Worm (Caenorhabditis elegans) whole organism, L2 larva: ENCODE measurements around the gene R08C7.11.

ENCODE experiments used
- C34F6.9 ChIP-seq: fragments of 150-350 bp; optimal IDR thresholded peaks from 2 replicates; lab custom pipeline; 2014; ENCODE audit warnings: missing biosample characterization, missing genetic modification characterization
- F13H6.1 ChIP-seq: sonication (generic microtip); optimal IDR thresholded peaks from 2 replicates; lab custom pipeline; 2016; ENCODE audit warnings: missing genetic modification characterization, missing compliant biosample characterization
- R02D3.7 ChIP-seq: fragments of 150-350 bp; optimal IDR thresholded peaks from 2 replicates; lab custom pipeline; 2014; ENCODE audit warnings: missing biosample characterization, missing genetic modification characterization
- Y55F3AM.14 ChIP-seq: fragments of 200-800 bp; sonication (Bioruptor generic); optimal IDR thresholded peaks from 2 replicates; lab custom pipeline; 2018; ENCODE audit warnings: mild to moderate bottlenecking, missing genetic modification characterization, missing compliant biosample characterization
- ZK546.5 ChIP-seq: sonication (generic microtip); optimal IDR thresholded peaks from 2 replicates; lab custom pipeline; 2017; ENCODE audit warnings: missing biosample characterization, missing genetic modification characterization
- alr-1 ChIP-seq: fragments of 150-350 bp; optimal IDR thresholded peaks from 2 replicates; lab custom pipeline; 2014; ENCODE audit warnings: missing biosample characterization, missing genetic modification characterization
- aly-2 ChIP-seq: fragments of 150-350 bp; optimal IDR thresholded peaks from 2 replicates; lab custom pipeline; 2014; ENCODE audit warnings: missing biosample characterization, missing genetic modification characterization
- ama-1 ChIP-seq: fragments of 150-350 bp; optimal IDR thresholded peaks from 2 replicates; lab custom pipeline; 2018; ENCODE audit warnings: inconsistent platforms
- blmp-1 ChIP-seq: sonication (generic microtip); optimal IDR thresholded peaks from 2 replicates; lab custom pipeline; 2017; ENCODE audit warnings: missing genetic modification characterization, mild to moderate bottlenecking, missing compliant biosample characterization, antibody characterized with exemption, moderate library complexity; ENCODE audit not compliant: insufficient read depth
- ceh-16 ChIP-seq: fragments of 150-350 bp; optimal IDR thresholded peaks from 2 replicates; lab custom pipeline; 2014; ENCODE audit warnings: missing biosample characterization, missing genetic modification characterization
- ceh-82 ChIP-seq: fragments of 150-350 bp; optimal IDR thresholded peaks from 2 replicates; lab custom pipeline; 2014; ENCODE audit warnings: missing biosample characterization, missing genetic modification characterization
- crh-2 ChIP-seq: sonication (generic microtip); optimal IDR thresholded peaks from 2 replicates; lab custom pipeline; 2017; ENCODE audit warnings: missing biosample characterization, missing genetic modification characterization
- dmd-4 ChIP-seq: sonication (generic microtip); optimal IDR thresholded peaks from 2 replicates; lab custom pipeline; 2017; ENCODE audit warnings: missing biosample characterization, missing genetic modification characterization
- egl-27 ChIP-seq: sonication (generic microtip); optimal IDR thresholded peaks from 3 replicates; lab custom pipeline; 2017; ENCODE audit warnings: missing biosample characterization, missing genetic modification reagents, missing genetic modification characterization
- elt-1 ChIP-seq: fragments of 150-350 bp; optimal IDR thresholded peaks from 2 replicates; lab custom pipeline; 2014; ENCODE audit warnings: missing biosample characterization, missing genetic modification characterization
- elt-3 ChIP-seq: sonication (generic microtip); optimal IDR thresholded peaks from 2 replicates; lab custom pipeline; 2017; ENCODE audit warnings: missing biosample characterization, missing genetic modification characterization
- fos-1 ChIP-seq: fragments of 150-350 bp; optimal IDR thresholded peaks from 2 replicates; lab custom pipeline; 2014; ENCODE audit warnings: missing biosample characterization, missing genetic modification characterization
- gmeb-1 ChIP-seq: fragments of 150-350 bp; optimal IDR thresholded peaks from 2 replicates; lab custom pipeline; 2014; ENCODE audit warnings: missing biosample characterization, missing genetic modification characterization
- lin-11 ChIP-seq: fragments of 150-350 bp; sonication (generic microtip); optimal IDR thresholded peaks from 2 replicates; lab custom pipeline; 2014; ENCODE audit warnings: missing biosample characterization, missing genetic modification characterization, inconsistent platforms, mixed read lengths
- lin-13 ChIP-seq: fragments of 150-350 bp; optimal IDR thresholded peaks from 2 replicates; lab custom pipeline; 2014; ENCODE audit warnings: missing biosample characterization, missing genetic modification reagents, missing genetic modification characterization
- lin-39 ChIP-seq: fragments of 150-350 bp; optimal IDR thresholded peaks from 2 replicates; lab custom pipeline; 2014; ENCODE audit warnings: missing biosample characterization, missing genetic modification reagents, missing genetic modification characterization
- lsy-2 ChIP-seq, 2 experiments: fragments of 150-350 bp in 1 of 2; sonication (generic microtip) in 1 of 2; optimal IDR thresholded peaks; 2 replicates each; lab custom pipeline; 2014 to 2017; ENCODE audit warnings: missing biosample characterization in 2 of 2, missing genetic modification characterization in 2 of 2
- mab-5 ChIP-seq: fragments of 150-350 bp; optimal IDR thresholded peaks from 2 replicates; lab custom pipeline; 2014; ENCODE audit warnings: missing biosample characterization, missing genetic modification characterization
- mbf-1 ChIP-seq: sonication (generic microtip); optimal IDR thresholded peaks from 2 replicates; lab custom pipeline; 2017; ENCODE audit warnings: missing biosample characterization, missing genetic modification characterization
- mdl-1 ChIP-seq, 2 experiments: fragments of 150-350 bp in 1 of 2; sonication (generic microtip) in 1 of 2; optimal IDR thresholded peaks; 2 replicates each; lab custom pipeline; 2017; ENCODE audit warnings: missing biosample characterization in 2 of 2, missing genetic modification characterization in 2 of 2
- nhr-10 ChIP-seq: sonication (generic microtip); optimal IDR thresholded peaks from 2 replicates; lab custom pipeline; 2017; ENCODE audit warnings: missing biosample characterization, missing genetic modification characterization
- nhr-11 ChIP-seq: fragments of 150-350 bp; optimal IDR thresholded peaks from 2 replicates; lab custom pipeline; 2014; ENCODE audit warnings: missing biosample characterization, missing genetic modification characterization
- nhr-12 ChIP-seq: fragments of 150-350 bp; optimal IDR thresholded peaks from 2 replicates; lab custom pipeline; 2014; ENCODE audit warnings: missing biosample characterization, missing genetic modification characterization
- nhr-129 ChIP-seq: fragments of 150-350 bp; optimal IDR thresholded peaks from 2 replicates; lab custom pipeline; 2014; ENCODE audit warnings: missing biosample characterization, missing genetic modification characterization
- nhr-21 ChIP-seq: fragments of 150-350 bp; optimal IDR thresholded peaks from 2 replicates; lab custom pipeline; 2014; ENCODE audit warnings: missing biosample characterization, missing genetic modification characterization
- nhr-23 ChIP-seq: fragments of 150-350 bp; optimal IDR thresholded peaks from 2 replicates; lab custom pipeline; 2014; ENCODE audit warnings: missing biosample characterization, missing genetic modification reagents, missing genetic modification characterization
- nhr-237 ChIP-seq: fragments of 150-350 bp; optimal IDR thresholded peaks from 2 replicates; lab custom pipeline; 2014; ENCODE audit warnings: missing biosample characterization, missing genetic modification characterization
- nhr-25 ChIP-seq: fragments of 150-350 bp; sonication (generic microtip); optimal IDR thresholded peaks from 3 replicates; lab custom pipeline; 2014; ENCODE audit warnings: missing biosample characterization, missing genetic modification characterization
- nhr-6 ChIP-seq: fragments of 150-350 bp; optimal IDR thresholded peaks from 2 replicates; lab custom pipeline; 2014; ENCODE audit warnings: missing biosample characterization, missing genetic modification characterization
- nhr-77 ChIP-seq: fragments of 150-350 bp; optimal IDR thresholded peaks from 2 replicates; lab custom pipeline; 2014; ENCODE audit warnings: missing biosample characterization, missing genetic modification characterization
- peb-1 ChIP-seq: fragments of 150-350 bp; optimal IDR thresholded peaks from 2 replicates; lab custom pipeline; 2014; ENCODE audit warnings: missing biosample characterization, missing genetic modification characterization
- sem-4 ChIP-seq: fragments of 150-350 bp; optimal IDR thresholded peaks from 2 replicates; lab custom pipeline; 2014; ENCODE audit warnings: missing biosample characterization, missing genetic modification reagents, missing genetic modification characterization
- skn-1 ChIP-seq: sonication (generic microtip); optimal IDR thresholded peaks from 2 replicates; lab custom pipeline; 2017; ENCODE audit warnings: missing biosample characterization, missing genetic modification characterization
- sma-3 ChIP-seq: sonication (generic microtip); optimal IDR thresholded peaks from 2 replicates; lab custom pipeline; 2016; ENCODE audit warnings: missing genetic modification reagents, missing genetic modification characterization, missing compliant biosample characterization
- sma-9 ChIP-seq, 2 experiments: fragments of 150-350 bp in 1 of 2; sonication (generic microtip) in 1 of 2; optimal IDR thresholded peaks; 2 replicates each; lab custom pipeline; 2014 to 2016; ENCODE audit warnings: missing genetic modification characterization in 2 of 2, mild to moderate bottlenecking in 1 of 2, missing biosample characterization in 1 of 2, missing compliant biosample characterization in 1 of 2, missing genetic modification reagents in 1 of 2, moderate library complexity in 1 of 2
- snpc-4 ChIP-seq: fragments of 150-350 bp; optimal IDR thresholded peaks from 2 replicates; lab custom pipeline; 2014; ENCODE audit warnings: missing biosample characterization, missing genetic modification characterization
- unc-39 ChIP-seq: fragments of 150-350 bp; optimal IDR thresholded peaks from 2 replicates; lab custom pipeline; 2014; ENCODE audit warnings: missing biosample characterization, missing genetic modification characterization
- unc-55 ChIP-seq: fragments of 150-350 bp; sonication (generic microtip); optimal IDR thresholded peaks from 3 replicates; lab custom pipeline; 2014; ENCODE audit warnings: missing biosample characterization, missing genetic modification reagents, missing genetic modification characterization
- unc-62 ChIP-seq: fragments of 150-350 bp; optimal IDR thresholded peaks from 2 replicates; lab custom pipeline; 2014; ENCODE audit warnings: missing biosample characterization, missing genetic modification reagents, missing genetic modification characterization
- zag-1 ChIP-seq: fragments of 150-350 bp; optimal IDR thresholded peaks from 2 replicates; lab custom pipeline; 2014; ENCODE audit warnings: missing biosample characterization, missing genetic modification characterization
- ztf-1 ChIP-seq: fragments of 200-800 bp; sonication (Bioruptor generic); conservative IDR thresholded peaks from 2 replicates; pipeline ENCODE4 v1.3.6; 2022; ENCODE audit warnings: missing genetic modification characterization, missing compliant biosample characterization
- ztf-11 ChIP-seq: sonication (generic microtip); optimal IDR thresholded peaks from 2 replicates; lab custom pipeline; 2017; ENCODE audit warnings: missing biosample characterization, missing genetic modification characterization
- ztf-4 ChIP-seq: fragments of 150-350 bp; optimal IDR thresholded peaks from 2 replicates; lab custom pipeline; 2014; ENCODE audit warnings: missing biosample characterization, missing genetic modification characterization

The R08C7.11 gene

DNA sequence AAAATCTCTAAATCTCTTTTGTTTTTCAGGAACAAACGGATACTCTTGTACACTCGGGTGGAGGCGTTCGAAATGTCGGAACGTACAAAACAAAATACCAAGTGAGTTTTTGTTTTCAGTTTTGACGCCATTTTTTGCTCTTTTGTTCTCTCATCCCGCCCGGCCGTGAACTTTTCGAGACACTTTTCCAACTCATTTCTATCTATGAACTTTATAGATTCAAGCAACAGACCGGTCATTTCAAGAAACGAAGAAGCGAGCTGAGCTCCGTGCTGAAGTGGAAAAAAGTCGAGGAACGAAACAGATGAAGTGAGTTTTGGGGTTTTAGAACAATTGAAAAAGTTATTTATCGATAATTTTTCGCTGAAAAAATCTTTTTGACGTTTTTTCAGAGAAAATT is 44.2 kb downstream of the R08C7.11 start:
- TF ChIP-seq zag-1 (tag; lab: Kevin White, UChicago) (no peak), ceh-16 (tag; lab: Kevin White, UChicago) (no peak), skn-1 (tag; lab: Kevin White, UChicago) (no peak), peb-1 (no peak), nhr-11 (tag; lab: Kevin White, UChicago) (no peak), nhr-6 (tag; lab: Kevin White, UChicago) (no peak), nhr-237 (tag; lab: Kevin White, UChicago) (no peak), sma-9 (GFP tag; optimal IDR thresholded peaks at IDR 0.05; lab: Kevin White, UChicago) (no peak), sma-9 (tag; optimal IDR thresholded peaks at IDR 0.05; lab: Kevin White, UChicago) (no peak), mbf-1 (tag; lab: Kevin White, UChicago) (no peak), crh-2 (tag; lab: Kevin White, UChicago) (no peak), blmp-1 (tag; lab: Kevin White, UChicago) (no peak), mab-5 (no peak), nhr-77 (tag; lab: Kevin White, UChicago) (no peak), mdl-1 (tag; optimal IDR thresholded peaks at IDR 0.05; lab: Kevin White, UChicago) (no peak), sma-3 (GFP tag; lab: Kevin White, UChicago) (no peak), nhr-129 (tag; lab: Kevin White, UChicago) (no peak)

DNA sequence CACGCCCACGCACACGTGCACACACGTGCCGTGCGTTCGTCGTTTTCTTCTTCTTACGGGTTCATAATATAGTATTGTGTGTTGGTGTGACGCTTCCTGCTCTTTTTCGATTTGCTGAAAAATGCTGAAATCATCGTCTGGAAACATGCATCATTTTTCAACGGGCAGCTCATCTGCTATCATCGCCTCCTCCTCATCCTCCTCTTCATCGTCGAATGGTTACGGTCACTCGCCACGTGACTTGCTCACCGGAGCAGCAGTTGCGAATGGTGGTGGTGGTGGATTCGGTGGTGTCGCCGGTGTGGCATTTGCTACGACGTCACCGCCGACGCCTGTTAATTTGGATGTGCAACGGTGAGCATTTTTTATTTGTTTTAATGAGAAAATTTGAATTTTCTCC is 46.0 kb downstream of the R08C7.11 start:
- TF ChIP-seq blmp-1 (tag; lab: Kevin White, UChicago) (no peak), ceh-16 (tag; lab: Kevin White, UChicago) (no peak)
- TF ChIP-seq, all 48 proteins: peak for 0

DNA sequence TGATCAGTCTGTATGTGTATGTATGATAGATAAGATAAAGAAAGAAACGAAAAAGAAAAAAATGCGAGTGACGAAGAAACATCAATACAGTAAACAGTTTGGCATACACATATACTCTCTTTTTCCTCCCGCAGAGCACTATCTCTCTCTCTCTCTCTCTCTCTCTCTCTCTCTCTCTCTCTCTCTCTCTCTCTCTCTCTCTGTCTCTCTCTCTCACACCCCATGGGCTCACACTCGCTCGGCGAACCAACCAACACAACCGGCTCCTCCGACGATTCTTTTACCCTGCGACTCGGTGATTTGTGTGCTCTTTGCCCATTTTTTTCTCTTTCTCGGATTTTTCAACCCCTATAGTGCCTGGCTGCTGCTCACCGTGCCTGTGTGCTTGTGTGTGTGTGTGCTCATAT is 47.7 kb downstream of the R08C7.11 start:
- TF ChIP-seq nhr-21 (tag; lab: Kevin White, UChicago) (no peak), mdl-1 (tag; optimal IDR thresholded peaks at IDR 0.05; lab: Kevin White, UChicago) (no peak), mbf-1 (tag; lab: Kevin White, UChicago) (no peak), ztf-11 (no peak), nhr-10 (tag; lab: Kevin White, UChicago) (no peak), sem-4 (tag; lab: Kevin White, UChicago) (no peak), lin-39 (no peak), nhr-237 (tag; lab: Kevin White, UChicago) (no peak), ZK546.5 (tag; lab: Kevin White, UChicago) (no peak), C34F6.9 (tag; lab: Kevin White, UChicago) (no peak), elt-1 (tag; lab: Kevin White, UChicago) (no peak), sma-9 (GFP tag; optimal IDR thresholded peaks at IDR 0.05; lab: Kevin White, UChicago) (peak; percentile 39), sma-9 (tag; optimal IDR thresholded peaks at IDR 0.05; lab: Kevin White, UChicago) (no peak), dmd-4 (tag; lab: Kevin White, UChicago) (no peak), elt-3 (tag; lab: Kevin White, UChicago) (no peak), nhr-12 (tag; lab: Kevin White, UChicago) (no peak), ama-1 (lab: Kevin White, UChicago) (no peak), ceh-82 (no peak), nhr-6 (tag; lab: Kevin White, UChicago) (no peak), egl-27 (tag; lab: Kevin White, UChicago) (no peak), ceh-16 (tag; lab: Kevin White, UChicago) (no peak), aly-2 (tag; lab: Kevin White, UChicago) (no peak), nhr-77 (tag; lab: Kevin White, UChicago) (no peak), alr-1 (tag; lab: Kevin White, UChicago) (no peak), lin-13 (GFP tag; lab: Kevin White, UChicago) (no peak), lin-11 (tag; lab: Kevin White, UChicago) (no peak), gmeb-1 (no peak), ztf-1 (GFP tag; lab: Robert Waterston, UW) (no peak), skn-1 (tag; lab: Kevin White, UChicago) (no peak), R02D3.7 (tag; lab: Kevin White, UChicago) (no peak), peb-1 (no peak), unc-39 (tag; lab: Kevin White, UChicago) (no peak), blmp-1 (tag; lab: Kevin White, UChicago) (no peak), zag-1 (tag; lab: Kevin White, UChicago) (no peak), ztf-4 (tag; lab: Kevin White, UChicago) (no peak), Y55F3AM.14 (GFP tag; lab: Kevin White, UChicago) (no peak), nhr-129 (tag; lab: Kevin White, UChicago) (peak; percentile 56), crh-2 (tag; lab: Kevin White, UChicago) (peak; percentile 3), F13H6.1 (tag; lab: Kevin White, UChicago) (peak; percentile 85), nhr-25 (tag; lab: Kevin White, UChicago) (no peak), nhr-11 (tag; lab: Kevin White, UChicago) (no peak), unc-62 (GFP tag; lab: Kevin White, UChicago) (no peak), lsy-2 (tag; optimal IDR thresholded peaks at IDR 0.05; lab: Kevin White, UChicago) (peak in 1 of 2 experiments; percentile 48), mab-5 (no peak), unc-55 (no peak), fos-1 (tag; lab: Kevin White, UChicago) (peak; percentile 54), nhr-23 (tag; lab: Kevin White, UChicago) (no peak), snpc-4 (tag; lab: Kevin White, UChicago) (no peak)
